Worm (Caenorhabditis elegans): ENCODE data around the gene twk-36.

Gene twk-36

ce11 chrV:17783542-17783941, 36.7 kb upstream of the twk-36 start, which contains the start of gene srab-12:
TSS of gene srab-12 (minus strand) at chrV:17783642.
- no peak for TF ChIP-seq nhr-11 (tag; optimal IDR thresholded peaks at IDR 0.05)
- no peak for TF ChIP-seq nhr-43 (tag; optimal IDR thresholded peaks at IDR 0.05; ENCODE audit: poor library complexity, severe bottlenecking)
- TF ChIP-seq ceh-16 (tag; optimal IDR thresholded peaks at IDR 0.05): no peak
- no peak for TF ChIP-seq tbx-2 (tag; optimal IDR thresholded peaks at IDR 0.05)
- no peak for TF ChIP-seq egl-27 (tag; optimal IDR thresholded peaks at IDR 0.05)
- no peak for TF ChIP-seq nhr-25 (tag; optimal IDR thresholded peaks at IDR 0.05)
- no peak for TF ChIP-seq ceh-9 (tag; optimal IDR thresholded peaks at IDR 0.05)
- TF ChIP-seq ZK546.5 (tag; optimal IDR thresholded peaks at IDR 0.05): no peak
- no peak for TF ChIP-seq ztf-11 (tag; optimal IDR thresholded peaks at IDR 0.05)
- no peak for TF ChIP-seq nhr-76 (tag; optimal IDR thresholded peaks at IDR 0.05)
- TF ChIP-seq nhr-28 (tag; optimal IDR thresholded peaks at IDR 0.05): no peak
- TF ChIP-seq unc-39 (tag; optimal IDR thresholded peaks at IDR 0.05): no peak
- no peak for TF ChIP-seq pqm-1 (tag; optimal IDR thresholded peaks at IDR 0.05)

- TF ChIP-seq pha-4 (tag; optimal IDR thresholded peaks at IDR 0.05): peak; percentile 1
- no peak for TF ChIP-seq ztf-4 (tag; optimal IDR thresholded peaks at IDR 0.05)
- peak; percentile 81 for TF ChIP-seq elt-2 (tag; optimal IDR thresholded peaks at IDR 0.05)
- TF ChIP-seq pqm-1 (tag; optimal IDR thresholded peaks at IDR 0.05): peak; percentile 5
These were observed 33.4 kb upstream of the twk-36 start for ce11 chrV:17780285-17780684.

- TF ChIP-seq nhr-77 (tag; optimal IDR thresholded peaks at IDR 0.05): no peak
- no peak for TF ChIP-seq ztf-4 (tag; optimal IDR thresholded peaks at IDR 0.05)
- TF ChIP-seq pha-4 (tag; optimal IDR thresholded peaks at IDR 0.05): no peak
- TF ChIP-seq ceh-28 (tag; optimal IDR thresholded peaks at IDR 0.05): no peak
- no peak for TF ChIP-seq ZK546.5 (tag; optimal IDR thresholded peaks at IDR 0.05)
- TF ChIP-seq snpc-4 (tag; optimal IDR thresholded peaks at IDR 0.05): no peak
- TF ChIP-seq elt-3 (tag; optimal IDR thresholded peaks at IDR 0.05): no peak
- TF ChIP-seq ama-1 (optimal IDR thresholded peaks at IDR 0.05): no peak
- no peak for TF ChIP-seq ztf-11 (tag; optimal IDR thresholded peaks at IDR 0.05)
These were observed 30.8 kb upstream of the twk-36 start, which contains the start of gene C47A10.12 for ce11 chrV:17777624-17778023. TSS of gene C47A10.12 (plus strand) at chrV:17777924.

ce11 chrV:17777127-17777526, 30.3 kb upstream of the twk-36 start, which contains the start of gene ddo-1:
TSS of gene ddo-1 (minus strand) at chrV:17777227.
- TF ChIP-seq lsy-12 (tag; optimal IDR thresholded peaks at IDR 0.05) (no peak), nhr-25 (tag; optimal IDR thresholded peaks at IDR 0.05) (no peak), nhr-237 (tag; optimal IDR thresholded peaks at IDR 0.05) (no peak), eor-1 (tag; optimal IDR thresholded peaks at IDR 0.05) (no peak)

- TF ChIP-seq mml-1 (tag; optimal IDR thresholded peaks at IDR 0.05) (no peak), lin-15B (tag; optimal IDR thresholded peaks at IDR 0.05) (no peak), snpc-4 (tag; optimal IDR thresholded peaks at IDR 0.05) (no peak), R02D3.7 (tag; optimal IDR thresholded peaks at IDR 0.05) (no peak), ceh-16 (tag; optimal IDR thresholded peaks at IDR 0.05) (no peak), pha-4 (tag; optimal IDR thresholded peaks at IDR 0.05) (no peak), nhr-67 (tag; optimal IDR thresholded peaks at IDR 0.05) (no peak), sea-2 (GFP tag; optimal IDR thresholded peaks at IDR 0.05) (no peak), nhr-25 (tag; optimal IDR thresholded peaks at IDR 0.05) (no peak), daf-12 (tag; optimal IDR thresholded peaks at IDR 0.05) (no peak), skn-1 (tag; optimal IDR thresholded peaks at IDR 0.05) (no peak), lsy-12 (tag; optimal IDR thresholded peaks at IDR 0.05) (no peak)
These were observed 26.2 kb upstream of the twk-36 start, which contains the start of gene sre-21 for ce11 chrV:17773108-17773507. TSS of gene sre-21 (minus strand) at chrV:17773208.

DNA sequence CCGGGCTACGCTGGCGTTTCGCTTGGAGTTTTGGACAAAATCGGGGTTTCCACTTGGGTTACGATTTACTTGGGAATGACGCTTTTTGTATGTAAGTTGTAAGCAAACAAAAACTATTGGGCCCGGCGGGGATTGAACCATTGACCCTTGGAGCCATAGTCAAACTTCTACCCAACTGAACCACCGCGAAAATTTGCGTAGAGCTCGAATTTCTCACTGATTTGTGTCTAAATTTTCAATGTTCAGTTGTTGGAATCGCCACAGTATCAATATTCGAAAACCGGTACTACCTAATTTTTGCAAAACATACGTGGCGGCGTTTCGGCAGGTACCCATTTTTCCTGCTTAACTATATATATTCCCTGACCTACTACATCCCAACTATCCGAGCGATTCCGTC, 20.9 kb upstream of the twk-36 start:
- TF ChIP-seq hmg-11 (tag; optimal IDR thresholded peaks at IDR 0.05): no peak
- TF ChIP-seq R02D3.7 (tag; optimal IDR thresholded peaks at IDR 0.05): no peak
- TF ChIP-seq nfya-1 (tag; optimal IDR thresholded peaks at IDR 0.05; ENCODE audit: insufficient read depth): no peak
- no peak for TF ChIP-seq eor-1 (tag; optimal IDR thresholded peaks at IDR 0.05)
- no peak for TF ChIP-seq fkh-10 (GFP tag; optimal IDR thresholded peaks at IDR 0.05)
- TF ChIP-seq nhr-76 (tag; optimal IDR thresholded peaks at IDR 0.05): no peak
- TF ChIP-seq mdl-1 (tag; optimal IDR thresholded peaks at IDR 0.05): no peak
- no peak for TF ChIP-seq unc-62 (GFP tag; optimal IDR thresholded peaks at IDR 0.05)
- TF ChIP-seq lsy-12 (tag; optimal IDR thresholded peaks at IDR 0.05): no peak
- no peak for TF ChIP-seq elt-1 (tag; optimal IDR thresholded peaks at IDR 0.05)
- TF ChIP-seq nhr-23 (tag; optimal IDR thresholded peaks at IDR 0.05): no peak
- TF ChIP-seq zag-1 (tag; optimal IDR thresholded peaks at IDR 0.05): no peak
- TF ChIP-seq fkh-2 (tag; optimal IDR thresholded peaks at IDR 0.05): no peak
- TF ChIP-seq nhr-67 (tag; optimal IDR thresholded peaks at IDR 0.05): no peak
- no peak for TF ChIP-seq nhr-11 (tag; optimal IDR thresholded peaks at IDR 0.05)
- TF ChIP-seq nhr-77 (tag; optimal IDR thresholded peaks at IDR 0.05): no peak
- no peak for TF ChIP-seq lin-39 (tag; optimal IDR thresholded peaks at IDR 0.05)
- TF ChIP-seq lin-15B (tag; optimal IDR thresholded peaks at IDR 0.05): no peak
- TF ChIP-seq fos-1 (tag; optimal IDR thresholded peaks at IDR 0.05): no peak
- no peak for TF ChIP-seq nhr-12 (tag; optimal IDR thresholded peaks at IDR 0.05)

Measured in whole organism, L3 larva.